Fruit fly (Drosophila melanogaster) Kc167 (cell line): ENCODE results near the gene robl22E.

Source experiments
- Myc ChIP-seq: fragments of >200 bp; optimal IDR thresholded peaks from 2 replicates; lab custom pipeline; 2017; ENCODE audit warnings: missing external identifiers
- Sin3A ChIP-seq: fragments of >200 bp; optimal IDR thresholded peaks from 2 replicates; lab custom pipeline; 2018; ENCODE audit warnings: missing external identifiers
- psq ChIP-seq: fragments of >200 bp; optimal IDR thresholded peaks from 2 replicates; lab custom pipeline; 2017; ENCODE audit warnings: missing external identifiers
- ttk ChIP-seq: sonication (Bioruptor generic); optimal IDR thresholded peaks from 2 replicates; lab custom pipeline; 2017; ENCODE audit warnings: missing external identifiers

DNA sequence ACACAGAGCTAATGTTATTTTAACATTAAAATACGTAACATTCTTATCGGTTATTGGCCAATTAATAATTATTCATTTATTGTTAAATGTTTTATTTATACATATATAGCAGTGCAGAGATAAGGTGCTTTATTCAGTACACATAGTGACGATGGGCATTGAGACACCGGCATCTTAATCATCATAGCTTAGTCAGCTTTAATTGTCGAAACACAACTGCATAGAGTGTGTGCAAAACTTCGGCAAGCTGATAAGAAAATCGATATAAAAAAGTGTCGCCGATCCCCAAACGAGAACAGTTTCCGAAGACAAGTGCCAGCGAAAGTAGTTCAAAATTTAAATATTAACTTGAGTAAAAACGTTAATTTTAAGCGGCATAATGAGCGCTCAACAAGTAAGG, 17.1 kb upstream of the robl22E start, which contains the start of gene CG16995:
- TF ChIP-seq Myc (lab: Kevin White, UChicago) (no peak), psq (lab: Kevin White, UChicago) (no peak), ttk (no peak), Sin3A (lab: Kevin White, UChicago) (no peak)
